Fruit fly (Drosophila melanogaster): Measurements from ENCODE around the gene Eato.

- TF ChIP-seq GATAd (GFP tag; optimal IDR thresholded peaks at IDR 0.05) = no peak
- TF ChIP-seq tai (GFP tag; optimal IDR thresholded peaks at IDR 0.05) = no peak
Measured at dm6 chr2L:13807097-13807496, 23.2 kb downstream of the Eato start.
